Fruit fly (Drosophila melanogaster) whole organism, wandering third instar larva: ENCODE measurements around the gene Cyp4c3.

Experiments
- Abd-B ChIP-seq: fragments of >200 bp; optimal IDR thresholded peaks from 2 replicates; lab custom pipeline; 2017; ENCODE audit warnings: missing biosample characterization, missing genetic modification characterization
- CG32264 ChIP-seq: fragments of 200-800 bp; sonication (Bioruptor generic); optimal IDR thresholded peaks from 2 replicates; lab custom pipeline; 2016; ENCODE audit warnings: missing biosample characterization, missing genetic modification characterization
- CG9705 ChIP-seq: fragments of 200-800 bp; sonication (Bioruptor generic); optimal IDR thresholded peaks from 2 replicates; lab custom pipeline; 2018; ENCODE audit warnings: missing biosample characterization, mild to moderate bottlenecking, missing genetic modification characterization
- Dfd ChIP-seq: fragments of >200 bp; optimal IDR thresholded peaks from 2 replicates; lab custom pipeline; 2017; ENCODE audit warnings: missing biosample characterization, missing genetic modification characterization
- Dif ChIP-seq: fragments of 200-275, 200-300 bp; sonication (Bioruptor generic); optimal IDR thresholded peaks from 2 replicates; lab custom pipeline; 2018; ENCODE audit warnings: missing biosample characterization, missing genetic modification characterization; ENCODE audit not compliant: partially characterized antibody
- GATAd ChIP-seq: sonication (Bioruptor generic); optimal IDR thresholded peaks from 2 replicates; lab custom pipeline; 2016; ENCODE audit warnings: missing biosample characterization, missing genetic modification characterization
- HLH106 ChIP-seq: fragments of 200-800 bp; optimal IDR thresholded peaks from 3 replicates; lab custom pipeline; 2019; ENCODE audit warnings: missing biosample characterization, mild to moderate bottlenecking, missing genetic modification characterization, moderate library complexity
- Hnf4 ChIP-seq: fragments of 200-800 bp; sonication (Bioruptor generic); optimal IDR thresholded peaks from 2 replicates; lab custom pipeline; 2016; ENCODE audit warnings: missing biosample characterization, mild to moderate bottlenecking, missing genetic modification characterization
- Hr78 ChIP-seq: fragments of >200 bp; optimal IDR thresholded peaks from 2 replicates; lab custom pipeline; 2017; ENCODE audit warnings: missing biosample characterization, missing genetic modification characterization
- Hr83 ChIP-seq: fragments of 200-300 bp; sonication (Bioruptor generic); optimal IDR thresholded peaks from 2 replicates; lab custom pipeline; 2016; ENCODE audit warnings: missing biosample characterization, mild to moderate bottlenecking, missing genetic modification characterization, moderate library complexity; ENCODE audit not compliant: poor library complexity, severe bottlenecking
- Mio ChIP-seq: sonication (Bioruptor generic); optimal IDR thresholded peaks from 2 replicates; lab custom pipeline; 2016; ENCODE audit warnings: missing biosample characterization, missing genetic modification characterization
- Myc ChIP-seq: fragments of >200 bp; optimal IDR thresholded peaks from 2 replicates; lab custom pipeline; 2017
- OdsH ChIP-seq: fragments of 200-800 bp; sonication (Bioruptor generic); optimal IDR thresholded peaks from 2 replicates; lab custom pipeline; 2016; ENCODE audit warnings: missing biosample characterization, mild to moderate bottlenecking, missing genetic modification characterization
- Rel ChIP-seq, 2 experiments: fragments of 200-800 bp; sonication (Bioruptor generic) in 1 of 2; optimal IDR thresholded peaks; 2 replicates in 1 of 2; 3 replicates in 1 of 2; lab custom pipeline; 2016 to 2019; ENCODE audit warnings: mild to moderate bottlenecking in 2 of 2, missing biosample characterization in 2 of 2, missing genetic modification characterization in 2 of 2, moderate library complexity in 1 of 2
- Sp1 ChIP-seq: fragments of 200-800 bp; sonication (Bioruptor generic); optimal IDR thresholded peaks from 3 replicates; lab custom pipeline; 2019; ENCODE audit warnings: missing biosample characterization, mild to moderate bottlenecking, missing genetic modification characterization, moderate library complexity
- Vsx2 ChIP-seq: fragments of 200-300, 225-300 bp; sonication (Bioruptor generic); optimal IDR thresholded peaks from 2 replicates; lab custom pipeline; 2018; ENCODE audit warnings: missing biosample characterization, missing genetic modification characterization; ENCODE audit not compliant: partially characterized antibody
- brk ChIP-seq: fragments of 200-800 bp; sonication (Bioruptor generic); optimal IDR thresholded peaks from 2 replicates; lab custom pipeline; 2016; ENCODE audit warnings: missing biosample characterization, mild to moderate bottlenecking, missing genetic modification characterization
- dl ChIP-seq, 2 experiments: fragments of 175-275, 200-275 bp in 1 of 2; fragments of 200-275 bp in 1 of 2; sonication (Bioruptor generic); optimal IDR thresholded peaks; lab custom pipeline; 2018; ENCODE audit warnings: mild to moderate bottlenecking in 2 of 2, missing biosample characterization in 2 of 2, missing genetic modification characterization in 2 of 2, moderate library complexity in 2 of 2; ENCODE audit not compliant: partially characterized antibody in 2 of 2, insufficient read depth in 1 of 2
- dmrt93B ChIP-seq: fragments of 200-800 bp; sonication (Bioruptor generic); optimal IDR thresholded peaks from 2 replicates; lab custom pipeline; 2018; ENCODE audit warnings: missing biosample characterization, mild to moderate bottlenecking, missing genetic modification characterization
- dsf ChIP-seq: sonication (Bioruptor generic); optimal IDR thresholded peaks from 2 replicates; lab custom pipeline; 2016; ENCODE audit warnings: missing biosample characterization, missing genetic modification characterization, borderline replicate concordance
- h ChIP-seq: fragments of 200-800 bp; sonication (Bioruptor generic); optimal IDR thresholded peaks from 3 replicates; lab custom pipeline; 2016; ENCODE audit warnings: missing biosample characterization, mild to moderate bottlenecking, missing genetic modification characterization
- jim ChIP-seq: fragments of 175-275, 200-325 bp; sonication (Bioruptor generic); optimal IDR thresholded peaks from 2 replicates; lab custom pipeline; 2016; ENCODE audit warnings: missing biosample characterization, mild to moderate bottlenecking, missing genetic modification characterization
- lola ChIP-seq: fragments of >200 bp; optimal IDR thresholded peaks from 2 replicates; lab custom pipeline; 2017; ENCODE audit warnings: missing biosample characterization, missing genetic modification characterization
- pan ChIP-seq: fragments of >200 bp; optimal IDR thresholded peaks from 2 replicates; lab custom pipeline; 2017
- rgr ChIP-seq: fragments of 200-800 bp; sonication (Bioruptor generic); optimal IDR thresholded peaks from 3 replicates; lab custom pipeline; 2016; ENCODE audit warnings: missing biosample characterization, mild to moderate bottlenecking, missing genetic modification characterization
- sage ChIP-seq: fragments of 200-800 bp; sonication (Bioruptor generic); optimal IDR thresholded peaks from 2 replicates; lab custom pipeline; 2016; ENCODE audit warnings: missing biosample characterization, mild to moderate bottlenecking, missing genetic modification characterization
- sv ChIP-seq: fragments of 200-800 bp; sonication (Bioruptor generic); optimal IDR thresholded peaks from 3 replicates; lab custom pipeline; 2016; ENCODE audit warnings: missing biosample characterization, missing genetic modification characterization
- usp ChIP-seq: fragments of >200 bp; optimal IDR thresholded peaks from 2 replicates; lab custom pipeline; 2017; ENCODE audit warnings: missing biosample characterization, missing genetic modification characterization
- woc ChIP-seq: sonication (Bioruptor generic); optimal IDR thresholded peaks from 2 replicates; lab custom pipeline; 2016; ENCODE audit warnings: missing biosample characterization, mild to moderate bottlenecking, missing genetic modification characterization

Gene Cyp4c3

dm6 chr3R:30933894-30934434 is 40.1 kb downstream of the Cyp4c3 start:
- no peak for TF ChIP-seq OdsH (GFP tag; lab: Kevin White, UChicago)
- no peak for TF ChIP-seq Sp1
- TF ChIP-seq h (GFP tag; lab: Kevin White, UChicago), result no peak
- no peak for TF ChIP-seq rgr
- TF ChIP-seq GATAd (GFP tag; lab: Kevin White, UChicago), result no peak
- no peak for TF ChIP-seq dmrt93B (GFP tag; lab: Kevin White, UChicago)
- no peak for TF ChIP-seq Hr78
- TF ChIP-seq HLH106 (tag; lab: Kevin White, UChicago), result no peak
- TF ChIP-seq jim (GFP tag; lab: Kevin White, UChicago), result no peak
- no peak for TF ChIP-seq Abd-B
- TF ChIP-seq woc, result no peak

DNA sequence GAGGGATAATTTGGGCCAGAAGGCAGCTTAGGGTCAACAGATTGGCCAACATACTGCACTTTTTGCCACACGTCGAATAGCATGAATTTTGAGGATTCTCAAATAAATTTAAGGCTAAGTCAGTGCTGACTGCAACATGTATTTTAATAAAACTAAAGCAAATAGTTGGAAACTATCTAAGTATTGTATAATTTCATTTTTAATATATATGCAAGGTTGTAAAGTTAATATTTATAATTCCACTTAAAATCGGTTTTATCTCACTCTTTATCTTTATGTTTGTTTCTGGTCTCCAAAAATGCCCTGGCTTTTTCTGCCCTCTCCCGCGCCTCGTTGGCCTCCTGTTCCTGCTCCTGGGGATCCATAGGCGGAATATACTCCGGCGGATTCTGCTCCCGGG is 42.6 kb downstream of the Cyp4c3 start, which contains the start of gene CG15549:
Gene CG15549 (minus strand): TSS at position 101 of the 400 bp plus-strand sequence.
- TF ChIP-seq woc (no peak), Vsx2 (no peak), Dfd (GFP tag; lab: Kevin White, UChicago) (no peak), brk (GFP tag; lab: Kevin White, UChicago) (no peak), Abd-B (no peak), OdsH (GFP tag; lab: Kevin White, UChicago) (no peak), dmrt93B (GFP tag; lab: Kevin White, UChicago) (no peak), Dif (GFP tag; lab: Kevin White, UChicago) (no peak), HLH106 (tag; lab: Kevin White, UChicago) (no peak), Hnf4 (GFP tag; lab: Kevin White, UChicago) (no peak), rgr (no peak)

dm6 chr3R:30937002-30937401 is 43.2 kb downstream of the Cyp4c3 start, which contains the start of gene CG15550:
Gene CG15550, minus strand, starts transcription at chr3R:30937102.
- TF ChIP-seq Mio (GFP tag; lab: Kevin White, UChicago), result no peak
- no peak for TF ChIP-seq dl (GFP tag; optimal IDR thresholded peaks at IDR 0.05; lab: Kevin White, UChicago; ENCODE audit: insufficient read depth in 1 of 2, partially characterized antibody in 2 of 2)
- TF ChIP-seq dsf (GFP tag; lab: Kevin White, UChicago), result no peak
- no peak for TF ChIP-seq Hr83 (GFP tag; lab: Kevin White, UChicago)
- TF ChIP-seq Sp1, result no peak
- no peak for TF ChIP-seq pan (lab: Kevin White, UChicago)
- TF ChIP-seq Hr78, result no peak

- TF ChIP-seq rgr, result no peak
- TF ChIP-seq CG9705, result no peak
- no peak for TF ChIP-seq Hr78
- no peak for TF ChIP-seq brk (GFP tag; lab: Kevin White, UChicago)
- no peak for TF ChIP-seq Rel (GFP tag; optimal IDR thresholded peaks at IDR 0.05; lab: Kevin White, UChicago)
- no peak for TF ChIP-seq Rel (tag; optimal IDR thresholded peaks at IDR 0.05; lab: Kevin White, UChicago)
- no peak for TF ChIP-seq lola
- no peak for TF ChIP-seq GATAd (GFP tag; lab: Kevin White, UChicago)
- no peak for TF ChIP-seq sage (GFP tag; lab: Kevin White, UChicago)
- no peak for TF ChIP-seq dmrt93B (GFP tag; lab: Kevin White, UChicago)
- no peak for TF ChIP-seq HLH106 (tag; lab: Kevin White, UChicago)
- TF ChIP-seq jim (GFP tag; lab: Kevin White, UChicago), result no peak
- TF ChIP-seq sv (GFP tag; lab: Kevin White, UChicago), result no peak
- TF ChIP-seq dl (GFP tag; optimal IDR thresholded peaks at IDR 0.05; lab: Kevin White, UChicago; ENCODE audit: insufficient read depth in 1 of 2, partially characterized antibody in 2 of 2), result no peak
- TF ChIP-seq CG32264 (GFP tag; lab: Kevin White, UChicago), result no peak
- TF ChIP-seq Hr83 (GFP tag; lab: Kevin White, UChicago), result no peak
- no peak for TF ChIP-seq pan (lab: Kevin White, UChicago)
Measured at dm6 chr3R:30940234-30940633, 46.4 kb downstream of the Cyp4c3 start.

DNA sequence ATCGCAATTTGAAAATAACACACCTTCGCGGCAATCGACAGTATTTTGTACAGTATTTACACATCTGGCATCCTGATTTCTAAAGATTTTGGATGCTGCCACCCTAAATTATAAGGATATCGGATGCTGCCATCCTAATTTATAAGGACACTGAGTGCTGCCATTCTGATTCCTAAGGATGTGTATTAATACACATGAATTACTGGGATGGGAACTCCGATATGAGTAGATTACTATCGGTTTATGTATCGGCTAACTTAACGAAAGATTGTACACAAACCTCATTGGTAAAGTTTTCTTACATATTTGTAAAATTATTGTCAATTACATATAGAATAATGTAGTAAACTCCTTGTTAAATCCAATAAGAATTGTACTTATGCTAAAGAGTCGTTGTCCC is 52.5 kb downstream of the Cyp4c3 start:
- TF ChIP-seq Myc (lab: Kevin White, UChicago) (peak; percentile 61), usp (GFP tag; lab: Kevin White, UChicago) (no peak)
- TF ChIP-seq, all 38 proteins: peak for 1
